Fruit fly (Drosophila melanogaster) whole organism, embryonic: ENCODE measurements around the gene NT1.

Experiments
- ATbp ChIP-seq: fragments of 200-800 bp; sonication (Bioruptor generic); optimal IDR thresholded peaks from 2 replicates; lab custom pipeline; 2017; ENCODE audit warnings: missing biosample characterization, mild to moderate bottlenecking, missing genetic modification characterization, missing genetic modification reagents
- Ada2b ChIP-seq: fragments of 200-800 bp; sonication (Bioruptor generic); IDR thresholded peaks from 2 replicates; pipeline ENCODE4 v1.3.6; 2022; ENCODE audit warnings: missing biosample characterization, missing genetic modification characterization
- Adf1 ChIP-seq: fragments of 200-800 bp; sonication (Bioruptor generic); IDR thresholded peaks from 2 replicates; pipeline ENCODE4 v1.3.6; 2022; ENCODE audit warnings: missing biosample characterization, missing genetic modification characterization
- Atf3 ChIP-seq: fragments of 200-800 bp; sonication (Bioruptor generic); optimal IDR thresholded peaks from 3 replicates; lab custom pipeline; 2016; ENCODE audit warnings: missing biosample characterization, missing genetic modification characterization
- Bgb ChIP-seq: fragments of 200-800 bp; sonication (Bioruptor generic); IDR thresholded peaks from 2 replicates; pipeline ENCODE4 v1.3.6; 2022; ENCODE audit warnings: missing biosample characterization, missing genetic modification characterization; ENCODE audit not compliant: partially characterized antibody
- CG1024 ChIP-seq: fragments of 200-800 bp; sonication (Bioruptor generic); IDR thresholded peaks from 2 replicates; pipeline ENCODE4 v1.3.6; 2022; ENCODE audit warnings: missing biosample characterization, missing genetic modification characterization
- CG10366 ChIP-seq: fragments of 200-800 bp; sonication (Bioruptor generic); IDR thresholded peaks from 2 replicates; pipeline ENCODE4 v1.3.6; 2022; ENCODE audit warnings: missing biosample characterization, missing genetic modification characterization
- CG12219 ChIP-seq: fragments of 200-800 bp; sonication (Bioruptor generic); optimal IDR thresholded peaks from 3 replicates; lab custom pipeline; 2018; ENCODE audit warnings: missing biosample characterization, mild to moderate bottlenecking, missing genetic modification characterization
- CG18764 ChIP-seq: fragments of 200-800 bp; sonication (Bioruptor generic); optimal IDR thresholded peaks from 3 replicates; lab custom pipeline; 2016; ENCODE audit warnings: missing biosample characterization, missing genetic modification characterization
- CG2202 ChIP-seq: fragments of 200-800 bp; sonication (Bioruptor generic); optimal IDR thresholded peaks from 2 replicates; lab custom pipeline; 2018; ENCODE audit warnings: missing biosample characterization, mild to moderate bottlenecking, missing genetic modification characterization
- CG2889 ChIP-seq: fragments of 200-800 bp; sonication (Bioruptor generic); IDR thresholded peaks from 3 replicates; pipeline ENCODE4 v1.3.6; 2022; ENCODE audit warnings: missing biosample characterization, missing genetic modification characterization
- CG3407 ChIP-seq: fragments of 200-800 bp; sonication (Bioruptor generic); optimal IDR thresholded peaks from 2 replicates; lab custom pipeline; 2018; ENCODE audit warnings: missing biosample characterization, mild to moderate bottlenecking, missing genetic modification characterization
- CG7271 ChIP-seq: fragments of 200-800 bp; sonication (Bioruptor generic); optimal IDR thresholded peaks from 2 replicates; lab custom pipeline; 2018; ENCODE audit warnings: missing biosample characterization, mild to moderate bottlenecking, missing genetic modification characterization, moderate library complexity
- CG8089 ChIP-seq: fragments of 200-800 bp; sonication (Bioruptor generic); optimal IDR thresholded peaks from 3 replicates; lab custom pipeline; 2016; ENCODE audit warnings: missing biosample characterization, missing genetic modification characterization
- CG8290 ChIP-seq, 3 experiments: fragments of 200-800 bp; sonication (Bioruptor generic); optimal IDR thresholded peaks; 2 replicates each; lab custom pipeline; 2016 to 2019; ENCODE audit warnings: missing biosample characterization in 3 of 3, missing genetic modification characterization in 3 of 3, mild to moderate bottlenecking in 2 of 3, moderate library complexity in 1 of 3
- CG9609 ChIP-seq: fragments of 200-800 bp; sonication (Bioruptor generic); optimal IDR thresholded peaks from 3 replicates; lab custom pipeline; 2016; ENCODE audit warnings: missing biosample characterization, missing genetic modification characterization
- Drgx ChIP-seq: fragments of 200-800 bp; sonication (Bioruptor generic); IDR thresholded peaks from 2 replicates; pipeline ENCODE4 v1.3.6; 2022; ENCODE audit warnings: missing biosample characterization, missing genetic modification characterization
- Fer1 ChIP-seq: fragments of 200-800 bp; sonication (Bioruptor generic); optimal IDR thresholded peaks from 2 replicates; lab custom pipeline; 2017; ENCODE audit warnings: missing biosample characterization, mild to moderate bottlenecking, missing genetic modification characterization
- Fer3 ChIP-seq: fragments of 200-800 bp; sonication (Bioruptor generic); optimal IDR thresholded peaks from 2 replicates; lab custom pipeline; 2018; ENCODE audit warnings: missing biosample characterization, mild to moderate bottlenecking, missing genetic modification characterization, moderate library complexity
- Gug ChIP-seq: fragments of 200-800 bp; sonication (Bioruptor generic); IDR thresholded peaks from 4 replicates; pipeline ENCODE4 v1.3.6; 2022; ENCODE audit warnings: missing biosample characterization, missing genetic modification characterization
- HLH4C ChIP-seq: fragments of 200-800 bp; sonication (Bioruptor generic); IDR thresholded peaks from 3 replicates; pipeline ENCODE4 v1.3.6; 2022; ENCODE audit warnings: missing biosample characterization, missing genetic modification characterization; ENCODE audit not compliant: partially characterized antibody
- HLH54F ChIP-seq: fragments of 200-800 bp; sonication (Bioruptor generic); optimal IDR thresholded peaks from 3 replicates; lab custom pipeline; 2016; ENCODE audit warnings: missing biosample characterization, missing genetic modification characterization
- Jarid2 ChIP-seq: fragments of 200-800 bp; sonication (Bioruptor generic); optimal IDR thresholded peaks from 3 replicates; lab custom pipeline; 2017; ENCODE audit warnings: mild to moderate bottlenecking, missing biosample characterization, missing genetic modification reagents, missing genetic modification characterization
- Kr ChIP-seq: fragments of 200-800 bp; sonication (Bioruptor generic); optimal IDR thresholded peaks from 2 replicates; lab custom pipeline; 2017; ENCODE audit warnings: missing biosample characterization, mild to moderate bottlenecking, missing genetic modification characterization
- Mrtf ChIP-seq: fragments of 200-800 bp; sonication (Bioruptor generic); IDR thresholded peaks from 3 replicates; pipeline ENCODE4 v1.3.6; 2022; ENCODE audit warnings: missing biosample characterization, missing genetic modification characterization
- Myb ChIP-seq: fragments of 200-800 bp; sonication (Bioruptor generic); optimal IDR thresholded peaks from 2 replicates; lab custom pipeline; 2016; ENCODE audit warnings: missing biosample characterization, missing genetic modification characterization
- Opbp ChIP-seq: fragments of 200-800 bp; sonication (Bioruptor generic); IDR thresholded peaks from 3 replicates; pipeline ENCODE4 v1.3.6; 2022; ENCODE audit warnings: missing biosample characterization, missing genetic modification characterization; ENCODE audit not compliant: partially characterized antibody
- Pdp1 ChIP-seq, 2 experiments: fragments of 200-800 bp; sonication (Bioruptor generic); optimal IDR thresholded peaks; 3 replicates each; lab custom pipeline; 2016; ENCODE audit warnings: missing biosample characterization in 2 of 2, missing genetic modification characterization in 2 of 2, mild to moderate bottlenecking in 1 of 2, moderate library complexity in 1 of 2
- Sox102F ChIP-seq: fragments of 200-800 bp; sonication (Bioruptor generic); optimal IDR thresholded peaks from 2 replicates; lab custom pipeline; 2018; ENCODE audit warnings: missing biosample characterization, mild to moderate bottlenecking, missing genetic modification characterization, moderate library complexity
- Sry-β ChIP-seq: fragments of 200-800 bp; sonication (Bioruptor generic); optimal IDR thresholded peaks from 2 replicates; lab custom pipeline; 2018; ENCODE audit warnings: missing biosample characterization, mild to moderate bottlenecking, missing genetic modification characterization, moderate library complexity
- amos ChIP-seq: fragments of 200-800 bp; sonication (Bioruptor generic); IDR thresholded peaks from 2 replicates; pipeline ENCODE4 v1.3.6; 2022; ENCODE audit warnings: missing biosample characterization, missing genetic modification characterization; ENCODE audit not compliant: partially characterized antibody
- bowl ChIP-seq: fragments of 200-800 bp; sonication (Bioruptor generic); IDR thresholded peaks from 2 replicates; pipeline ENCODE4 v1.3.6; 2022; ENCODE audit warnings: missing biosample characterization, missing genetic modification characterization
- chinmo ChIP-seq: fragments of 200-800 bp; sonication (Bioruptor generic); IDR thresholded peaks from 4 replicates; pipeline ENCODE4 v1.3.6; 2022; ENCODE audit warnings: missing biosample characterization, missing genetic modification characterization; ENCODE audit not compliant: partially characterized antibody
- ci ChIP-seq: fragments of 200-800 bp; sonication (Bioruptor generic); IDR thresholded peaks from 3 replicates; pipeline ENCODE4 v1.3.6; 2022; ENCODE audit warnings: missing biosample characterization, missing genetic modification characterization
- crp ChIP-seq, 2 experiments: fragments of 200-800 bp; sonication (Bioruptor generic); optimal IDR thresholded peaks; 2 replicates in 1 of 2; 3 replicates in 1 of 2; lab custom pipeline; 2017; ENCODE audit warnings: missing biosample characterization in 2 of 2, missing genetic modification characterization in 2 of 2, mild to moderate bottlenecking in 1 of 2, moderate library complexity in 1 of 2
- exex ChIP-seq: fragments of 200-800 bp; sonication (Bioruptor generic); optimal IDR thresholded peaks from 4 replicates; lab custom pipeline; 2018; ENCODE audit warnings: missing biosample characterization, mild to moderate bottlenecking, missing genetic modification characterization, moderate library complexity
- fd64A ChIP-seq: fragments of 200-800 bp; sonication (Bioruptor generic); optimal IDR thresholded peaks from 3 replicates; lab custom pipeline; 2018; ENCODE audit warnings: missing biosample characterization, mild to moderate bottlenecking, missing genetic modification characterization
- grn ChIP-seq: fragments of 200-800 bp; sonication (Bioruptor generic); optimal IDR thresholded peaks from 3 replicates; lab custom pipeline; 2017; ENCODE audit warnings: missing biosample characterization, missing genetic modification characterization
- ham ChIP-seq: fragments of 200-800 bp; sonication (Bioruptor generic); IDR thresholded peaks from 2 replicates; pipeline ENCODE4 v1.3.6; 2022; ENCODE audit warnings: missing biosample characterization, missing genetic modification characterization
- lilli ChIP-seq: fragments of 200-800 bp; sonication (Bioruptor generic); optimal IDR thresholded peaks from 3 replicates; lab custom pipeline; 2016; ENCODE audit warnings: missing biosample characterization, missing genetic modification characterization
- pros ChIP-seq: fragments of 200-800 bp; sonication (Bioruptor generic); optimal IDR thresholded peaks from 3 replicates; lab custom pipeline; 2019; ENCODE audit warnings: missing biosample characterization, mild to moderate bottlenecking, missing genetic modification characterization, moderate library complexity
- sna ChIP-seq: fragments of 200-800 bp; sonication (Bioruptor generic); IDR thresholded peaks from 2 replicates; pipeline ENCODE4 v1.3.6; 2022; ENCODE audit warnings: missing biosample characterization, missing genetic modification characterization; ENCODE audit not compliant: partially characterized antibody
- stc ChIP-seq: fragments of 200-800 bp; sonication (Bioruptor generic); IDR thresholded peaks from 2 replicates; pipeline ENCODE4 v1.3.6; 2022; ENCODE audit warnings: missing biosample characterization, missing genetic modification characterization
- stwl ChIP-seq: fragments of 200-800 bp; sonication (Bioruptor generic); optimal IDR thresholded peaks from 3 replicates; lab custom pipeline; 2018; ENCODE audit warnings: missing biosample characterization, mild to moderate bottlenecking, missing genetic modification characterization, moderate library complexity
- vvl ChIP-seq: fragments of 200-800 bp; sonication (Bioruptor generic); IDR thresholded peaks from 2 replicates; pipeline ENCODE4 v1.3.6; 2022; ENCODE audit warnings: missing biosample characterization, missing genetic modification characterization
- wek ChIP-seq: fragments of 200-800 bp; sonication (Bioruptor generic); optimal IDR thresholded peaks from 3 replicates; lab custom pipeline; 2018; ENCODE audit warnings: missing biosample characterization, mild to moderate bottlenecking, missing genetic modification characterization, moderate library complexity
- yki ChIP-seq: fragments of >200 bp; optimal IDR thresholded peaks from 3 replicates; lab custom pipeline; 2018
- z ChIP-seq: fragments of 200-800 bp; sonication (Bioruptor generic); IDR thresholded peaks from 3 replicates; pipeline ENCODE4 v1.3.6; 2022; ENCODE audit warnings: missing biosample characterization, missing genetic modification characterization
- zen2 ChIP-seq: fragments of 200-800 bp; sonication (Bioruptor generic); IDR thresholded peaks from 3 replicates; pipeline ENCODE4 v1.3.6; 2022; ENCODE audit warnings: missing biosample characterization, missing genetic modification characterization; ENCODE audit not compliant: partially characterized antibody

The NT1 gene

dm6 chr3L:4541070-4541469, 32.8 kb upstream of the NT1 start, which contains the start of gene CG32243 (continued):
- no peak for TF ChIP-seq CG10366 (GFP tag; lab: Robert Waterston, UW)
- 0 out of 3 replicates have a peak, but pooled peaks have one; percentile 10 for TF ChIP-seq Opbp (GFP tag; lab: Robert Waterston, UW)
- peak; percentile 24 for TF ChIP-seq amos
- TF ChIP-seq fd64A (GFP tag; lab: Kevin White, UChicago): no peak
- no peak for TF ChIP-seq ham (GFP tag; lab: Robert Waterston, UW)
- TF ChIP-seq CG2889 (GFP tag; lab: Robert Waterston, UW): no peak
- TF ChIP-seq ci (GFP tag; lab: Robert Waterston, UW): no peak
- no peak for TF ChIP-seq crp (GFP tag; optimal IDR thresholded peaks at IDR 0.05; lab: Kevin White, UChicago)
- no peak for TF ChIP-seq Drgx (GFP tag; lab: Robert Waterston, UW)
- TF ChIP-seq zen2 (GFP tag; lab: Robert Waterston, UW): 0 out of 3 replicates have a peak, but pooled peaks have one; percentile 29
- no peak for TF ChIP-seq vvl
- TF ChIP-seq CG18764 (GFP tag; lab: Kevin White, UChicago): no peak
- TF ChIP-seq Gug (GFP tag; lab: Robert Waterston, UW): no peak
- TF ChIP-seq Atf3 (GFP tag; lab: Kevin White, UChicago): no peak
- TF ChIP-seq CG1024: no peak
- no peak for TF ChIP-seq grn (GFP tag; lab: Kevin White, UChicago)
- peak; percentile 5; the same call in 1 of the 2 replicates for TF ChIP-seq Bgb (GFP tag; lab: Robert Waterston, UW)
- TF ChIP-seq lilli (GFP tag; lab: Kevin White, UChicago): no peak
- no peak for TF ChIP-seq Kr (GFP tag; lab: Kevin White, UChicago)
- peak; percentile 49 for TF ChIP-seq wek
- peak; percentile 35 for TF ChIP-seq stwl (tag; lab: Kevin White, UChicago)
- TF ChIP-seq CG12219 (GFP tag; lab: Kevin White, UChicago): no peak
- no peak for TF ChIP-seq exex (tag; lab: Kevin White, UChicago)
- TF ChIP-seq CG8290 (GFP tag; optimal IDR thresholded peaks at IDR 0.05; lab: Kevin White, UChicago): no peak
- TF ChIP-seq CG8290 (tag; optimal IDR thresholded peaks at IDR 0.05; lab: Kevin White, UChicago): no peak
- no peak for TF ChIP-seq Myb (GFP tag; lab: Kevin White, UChicago)

- TF ChIP-seq CG8089: no peak
- TF ChIP-seq Jarid2 (GFP tag; lab: Kevin White, UChicago): no peak
- TF ChIP-seq chinmo (GFP tag; lab: Robert Waterston, UW): 0 out of 4 replicates have a peak, but pooled peaks have one; percentile 39
- TF ChIP-seq z (GFP tag; lab: Robert Waterston, UW): peak; percentile 90
- TF ChIP-seq Sry-β: no peak
- TF ChIP-seq, all 482 proteins: peak for 2
Measured at dm6 chr3L:4534481-4534880, 26.2 kb upstream of the NT1 start.

DNA sequence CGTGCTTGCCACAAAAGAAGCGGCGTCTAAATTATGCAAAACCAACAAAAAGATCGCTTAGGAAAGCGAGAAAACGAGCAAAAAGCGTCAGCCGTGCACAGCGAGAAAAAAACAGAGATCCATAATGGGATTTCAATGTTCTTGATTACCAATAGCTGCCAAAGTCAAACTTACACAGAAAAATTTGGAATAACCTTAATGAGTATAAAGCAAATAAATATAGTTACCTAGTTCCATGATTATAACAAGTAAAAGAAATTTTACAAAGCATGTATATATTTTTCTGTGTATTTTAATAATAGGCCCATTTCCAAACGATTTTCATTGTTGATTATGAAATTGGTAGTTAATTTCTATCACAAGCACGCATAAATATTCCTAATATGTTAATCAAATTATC, 25.7 kb upstream of the NT1 start:
- TF ChIP-seq sna (GFP tag; lab: Robert Waterston, UW) (no peak), yki (lab: Kevin White, UChicago) (no peak), CG2202 (tag; lab: Kevin White, UChicago) (no peak), CG3407 (GFP tag; lab: Kevin White, UChicago) (no peak), Fer1 (GFP tag; lab: Kevin White, UChicago) (peak; percentile 2), Fer3 (tag; lab: Kevin White, UChicago) (peak; percentile 23), HLH54F (GFP tag; lab: Kevin White, UChicago) (no peak), Sox102F (GFP tag; lab: Kevin White, UChicago) (peak; percentile 75), bowl (GFP tag; lab: Robert Waterston, UW) (no peak), HLH4C (GFP tag; lab: Robert Waterston, UW) (no peak), ATbp (GFP tag; lab: Kevin White, UChicago) (peak; percentile 58), pros (GFP tag; lab: Kevin White, UChicago) (no peak), stc (peak; percentile 40; the same call in 1 of the 2 replicates), CG9609 (GFP tag; lab: Kevin White, UChicago) (no peak), Ada2b (GFP tag; lab: Robert Waterston, UW) (peak; percentile 41; the same call in 1 of the 2 replicates), Mrtf (GFP tag; lab: Robert Waterston, UW) (0 out of 3 replicates have a peak, but pooled peaks have one; percentile 15), CG7271 (no peak), Adf1 (no peak), Pdp1 (GFP tag; optimal IDR thresholded peaks at IDR 0.05; lab: Kevin White, UChicago) (peak in 1 of 2 experiments; percentile 14)
